Worm (Caenorhabditis elegans): ENCODE measurements around the gene bath-37.

ce11 chrIV:12068590-12068989 lies at the start of gene bath-37:
- TF ChIP-seq W03F9.2 (tag; optimal IDR thresholded peaks at IDR 0.05) (no peak), him-1 (tag; optimal IDR thresholded peaks at IDR 0.05) (no peak), dao-5 (tag; optimal IDR thresholded peaks at IDR 0.05) (no peak)

Measured in whole organism, L4/young adult.